Worm (Caenorhabditis elegans) whole organism, mixed stage, embryonic: Measurements from ENCODE around the gene wht-8.

Experiments used
- blmp-1 ChIP-seq: fragments of 150-350 bp; optimal IDR thresholded peaks from 2 replicates; lab custom pipeline; 2014; ENCODE audit warnings: missing biosample characterization, missing genetic modification characterization
- lin-13 ChIP-seq: fragments of 150-350 bp; optimal IDR thresholded peaks from 2 replicates; lab custom pipeline; 2014; ENCODE audit warnings: missing biosample characterization, missing genetic modification characterization
- mab-5 ChIP-seq: fragments of 150-350 bp; optimal IDR thresholded peaks from 2 replicates; lab custom pipeline; 2014; ENCODE audit warnings: missing biosample characterization, missing genetic modification characterization
- mep-1 ChIP-seq: fragments of 150-350 bp; optimal IDR thresholded peaks from 2 replicates; lab custom pipeline; 2017; ENCODE audit warnings: missing biosample characterization, missing genetic modification reagents, missing genetic modification characterization, inconsistent platforms
- nhr-28 ChIP-seq: fragments of 150-350 bp; optimal IDR thresholded peaks from 2 replicates; lab custom pipeline; 2014; ENCODE audit warnings: missing biosample characterization, missing genetic modification characterization
- nhr-76 ChIP-seq: sonication (generic microtip); optimal IDR thresholded peaks from 2 replicates; lab custom pipeline; 2017; ENCODE audit warnings: missing biosample characterization, missing genetic modification characterization
- pha-4 ChIP-seq: fragments of 150-350 bp; optimal IDR thresholded peaks from 2 replicates; lab custom pipeline; 2018; ENCODE audit warnings: missing biosample characterization, missing genetic modification reagents, missing genetic modification characterization
- snpc-4 ChIP-seq: fragments of 150-350 bp; optimal IDR thresholded peaks from 2 replicates; lab custom pipeline; 2014; ENCODE audit warnings: missing biosample characterization, missing genetic modification characterization
- sptf-1 ChIP-seq: sonication (generic microtip); optimal IDR thresholded peaks from 2 replicates; lab custom pipeline; 2017; ENCODE audit warnings: mild to moderate bottlenecking, missing genetic modification characterization, moderate library complexity, missing compliant biosample characterization
- unc-39 ChIP-seq: fragments of 150-350 bp; optimal IDR thresholded peaks from 2 replicates; lab custom pipeline; 2014; ENCODE audit warnings: missing biosample characterization, missing genetic modification characterization
- unc-62 ChIP-seq: fragments of 150-350 bp; optimal IDR thresholded peaks from 2 replicates; lab custom pipeline; 2014; ENCODE audit warnings: missing biosample characterization, missing genetic modification reagents, missing genetic modification characterization

ce11 chrIII:11231408-11231807, 12.8 kb downstream of the wht-8 start:
- TF ChIP-seq nhr-76 (tag; lab: Kevin White, UChicago) (no peak), mep-1 (tag; lab: Kevin White, UChicago) (no peak), unc-62 (no peak), pha-4 (tag; lab: Kevin White, UChicago) (no peak), blmp-1 (no peak), sptf-1 (tag; lab: Kevin White, UChicago) (no peak), snpc-4 (tag; lab: Kevin White, UChicago) (no peak), lin-13 (no peak), mab-5 (no peak), unc-39 (tag; lab: Kevin White, UChicago) (no peak), nhr-28 (tag; lab: Kevin White, UChicago) (no peak)
